Fruit fly (Drosophila melanogaster): ENCODE measurements around the gene CG43739.

CG43739 gene

DNA sequence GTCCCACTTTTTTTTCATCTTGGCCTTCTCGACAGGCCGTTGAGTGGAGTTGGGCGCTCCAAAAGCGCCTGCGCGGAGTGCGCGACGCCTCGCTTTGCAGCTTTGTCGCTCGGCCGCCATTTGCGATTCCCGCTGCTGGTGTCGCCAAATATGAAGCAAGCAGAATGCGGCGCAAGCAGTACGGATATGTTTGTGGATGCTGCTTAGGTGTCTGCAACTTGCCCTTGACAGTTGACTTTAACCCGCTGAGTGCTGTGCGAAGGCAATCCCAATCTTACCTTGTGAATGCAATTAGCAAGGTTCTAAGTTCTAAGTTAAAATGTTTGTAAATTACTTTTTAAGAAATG is 96.7 kb downstream of the CG43739 start:
- no peak for TF ChIP-seq CG3032 (tag; optimal IDR thresholded peaks at IDR 0.05)
- TF ChIP-seq salr (GFP tag; optimal IDR thresholded peaks at IDR 0.05), result no peak
- TF ChIP-seq dsx (GFP tag; optimal IDR thresholded peaks at IDR 0.05; ENCODE audit: poor library complexity, severe bottlenecking), result peak; percentile 71
- no peak for TF ChIP-seq net (GFP tag; optimal IDR thresholded peaks at IDR 0.05)
- TF ChIP-seq CG34406 (GFP tag; optimal IDR thresholded peaks at IDR 0.05), result no peak
- TF ChIP-seq fkh (GFP tag; optimal IDR thresholded peaks at IDR 0.05), result no peak
- TF ChIP-seq CG11294 (GFP tag; IDR thresholded peaks at IDR 0.05), result 0 out of 2 replicates have a peak, but pooled peaks have one; percentile 12
- TF ChIP-seq CG32006 (GFP tag; optimal IDR thresholded peaks at IDR 0.05), result no peak
- peak; percentile 8 for TF ChIP-seq CG31627 (GFP tag; optimal IDR thresholded peaks at IDR 0.05)
- TF ChIP-seq fd59A (GFP tag; optimal IDR thresholded peaks at IDR 0.05), result peak; percentile 9
- TF ChIP-seq CG8319 (GFP tag; optimal IDR thresholded peaks at IDR 0.05), result no peak
- TF ChIP-seq achi (GFP tag; optimal IDR thresholded peaks at IDR 0.05), result peak; percentile 11
- TF ChIP-seq CG1621 (tag; optimal IDR thresholded peaks at IDR 0.05), result no peak
- no peak for TF ChIP-seq Sox14 (GFP tag; optimal IDR thresholded peaks at IDR 0.05)
- TF ChIP-seq CG15336 (GFP tag; IDR thresholded peaks at IDR 0.05), result no peak
- no peak for TF ChIP-seq spab (GFP tag; optimal IDR thresholded peaks at IDR 0.05)
- TF ChIP-seq Lpt (GFP tag; optimal IDR thresholded peaks at IDR 0.05), result no peak
- no peak for TF ChIP-seq pdm3 (GFP tag; optimal IDR thresholded peaks at IDR 0.05)
- TF ChIP-seq Hr38 (GFP tag; optimal IDR thresholded peaks at IDR 0.05), result no peak
- TF ChIP-seq CG8119 (GFP tag; IDR thresholded peaks at IDR 0.05), result no peak
- TF ChIP-seq Hr39 (GFP tag; optimal IDR thresholded peaks at IDR 0.05), result peak; percentile 38
- no peak for TF ChIP-seq fd85E (GFP tag; optimal IDR thresholded peaks at IDR 0.05)
- no peak for TF ChIP-seq CG10669 (GFP tag; optimal IDR thresholded peaks at IDR 0.05)
- TF ChIP-seq CG16779 (tag; optimal IDR thresholded peaks at IDR 0.05), result no peak
- TF ChIP-seq Eip93F (GFP tag; optimal IDR thresholded peaks at IDR 0.05), result no peak
- no peak for TF ChIP-seq Ets96B (tag; optimal IDR thresholded peaks at IDR 0.05)
- no peak for TF ChIP-seq CG8632 (GFP tag; optimal IDR thresholded peaks at IDR 0.05)
- peak; percentile 14 for TF ChIP-seq Met (GFP tag; optimal IDR thresholded peaks at IDR 0.05)
- TF ChIP-seq Gug (GFP tag; IDR thresholded peaks at IDR 0.05), result no peak
- no peak for TF ChIP-seq Blimp-1 (GFP tag; optimal IDR thresholded peaks at IDR 0.05)
- TF ChIP-seq Hr4 (GFP tag; optimal IDR thresholded peaks at IDR 0.05), result no peak
- no peak for TF ChIP-seq CG9139 (GFP tag; optimal IDR thresholded peaks at IDR 0.05)
- TF ChIP-seq ss (GFP tag; optimal IDR thresholded peaks at IDR 0.05), result peak in 1 of 2 experiments; percentile 64
- TF ChIP-seq eg (GFP tag; IDR thresholded peaks at IDR 0.05), result no peak
- TF ChIP-seq CG4318 (GFP tag; optimal IDR thresholded peaks at IDR 0.05), result no peak
- no peak for TF ChIP-seq CG7368 (GFP tag; optimal IDR thresholded peaks at IDR 0.05)
- peak; percentile 63 for TF ChIP-seq CG6163 (GFP tag; IDR thresholded peaks at IDR 0.05)
- no peak for TF ChIP-seq Eip75B (GFP tag; optimal IDR thresholded peaks at IDR 0.05)
- no peak for TF ChIP-seq CG6276 (GFP tag; optimal IDR thresholded peaks at IDR 0.05)
- no peak for TF ChIP-seq CG11762 (GFP tag; optimal IDR thresholded peaks at IDR 0.05; ENCODE audit: insufficient read depth)
- TF ChIP-seq cyc (GFP tag; optimal IDR thresholded peaks at IDR 0.05), result no peak
- no peak for TF ChIP-seq Sox102F (GFP tag; optimal IDR thresholded peaks at IDR 0.05)
- no peak for TF ChIP-seq CG11902 (GFP tag; optimal IDR thresholded peaks at IDR 0.05)
- TF ChIP-seq dac (GFP tag; optimal IDR thresholded peaks at IDR 0.05), result no peak
- TF ChIP-seq CG6854 (GFP tag; optimal IDR thresholded peaks at IDR 0.05), result peak; percentile 38
- no peak for TF ChIP-seq acj6 (GFP tag; optimal IDR thresholded peaks at IDR 0.05)
- no peak for TF ChIP-seq CG6808 (GFP tag; optimal IDR thresholded peaks at IDR 0.05)
- TF ChIP-seq CG10631 (GFP tag; optimal IDR thresholded peaks at IDR 0.05), result no peak
- TF ChIP-seq Eip78C (GFP tag), result no peak
- TF ChIP-seq lz (GFP tag; optimal IDR thresholded peaks at IDR 0.05), result no peak
- TF ChIP-seq topi (GFP tag; optimal IDR thresholded peaks at IDR 0.05), result peak; percentile 25
- TF ChIP-seq CG3919 (GFP tag; optimal IDR thresholded peaks at IDR 0.05), result no peak
- TF ChIP-seq svp (GFP tag), result peak; percentile 84

Measured in whole organism, prepupa.